Fruit fly (Drosophila melanogaster): ENCODE data around the gene Ctr1A.

- TF ChIP-seq kay (GFP tag; ENCODE audit: borderline replicate concordance): no peak
- no peak for TF ChIP-seq CG7101 (tag; optimal IDR thresholded peaks at IDR 0.05)
- TF ChIP-seq CG1620 (GFP tag; optimal IDR thresholded peaks at IDR 0.05): no peak
- no peak for TF ChIP-seq CG12768 (GFP tag; optimal IDR thresholded peaks at IDR 0.05)
- TF ChIP-seq CG5204 (GFP tag; optimal IDR thresholded peaks at IDR 0.05): no peak
- no peak for TF ChIP-seq Clk (GFP tag; optimal IDR thresholded peaks at IDR 0.05)
- no peak for TF ChIP-seq CG33017 (tag; optimal IDR thresholded peaks at IDR 0.05)
- no peak for TF ChIP-seq Crg-1 (GFP tag; optimal IDR thresholded peaks at IDR 0.05)
- TF ChIP-seq tj (GFP tag; optimal IDR thresholded peaks at IDR 0.05): no peak
Observed at dm6 chrX:6638123-6638522, 23.3 kb upstream of the Ctr1A start.

All from whole organism, adult.